Fruit fly (Drosophila melanogaster) whole organism, adult: ENCODE results near the gene CG9452.

Experiments
- CG11617 ChIP-seq: fragments of 200-800 bp; sonication (Bioruptor generic); optimal IDR thresholded peaks from 2 replicates; lab custom pipeline; 2017; ENCODE audit warnings: mild to moderate bottlenecking, missing biosample characterization, missing genetic modification reagents, missing genetic modification characterization
- CG12768 ChIP-seq: fragments of 200-800 bp; sonication (Bioruptor generic); optimal IDR thresholded peaks from 2 replicates; lab custom pipeline; 2017; ENCODE audit warnings: missing biosample characterization, missing genetic modification characterization, mild to moderate bottlenecking, moderate library complexity, missing genetic modification reagents
- CG33017 ChIP-seq: fragments of 200-800 bp; sonication (Bioruptor generic); optimal IDR thresholded peaks from 2 replicates; lab custom pipeline; 2018; ENCODE audit warnings: missing biosample characterization, mild to moderate bottlenecking, missing genetic modification characterization, moderate library complexity
- CG5204 ChIP-seq: fragments of 200-800 bp; sonication (Bioruptor generic); optimal IDR thresholded peaks from 2 replicates; lab custom pipeline; 2016; ENCODE audit warnings: missing biosample characterization, missing genetic modification characterization
- CG7101 ChIP-seq: fragments of 200-800 bp; sonication (Bioruptor generic); optimal IDR thresholded peaks from 2 replicates; lab custom pipeline; 2018; ENCODE audit warnings: missing biosample characterization, mild to moderate bottlenecking, missing genetic modification characterization, moderate library complexity
- Clk ChIP-seq: fragments of 200-800 bp; sonication (Bioruptor generic); optimal IDR thresholded peaks from 2 replicates; lab custom pipeline; 2017; ENCODE audit warnings: missing biosample characterization, missing genetic modification characterization
- cic ChIP-seq: fragments of 200-800 bp; sonication (Bioruptor generic); optimal IDR thresholded peaks from 2 replicates; lab custom pipeline; 2017; ENCODE audit warnings: missing biosample characterization, mild to moderate bottlenecking, missing genetic modification characterization, moderate library complexity
- kay ChIP-seq: fragments of 200-800 bp; sonication (Bioruptor generic); peaks from one replicate; lab custom pipeline; 2016; ENCODE audit warnings: missing biosample characterization, missing genetic modification characterization, borderline replicate concordance
- ovo ChIP-seq: fragments of 200-800 bp; sonication (Bioruptor generic); optimal IDR thresholded peaks from 2 replicates; lab custom pipeline; 2016; ENCODE audit warnings: missing biosample characterization, missing genetic modification characterization
- pad ChIP-seq: fragments of 200-800 bp; sonication (Bioruptor generic); optimal IDR thresholded peaks from 3 replicates; lab custom pipeline; 2017; ENCODE audit warnings: missing biosample characterization, missing genetic modification characterization, mild to moderate bottlenecking, moderate library complexity, missing genetic modification reagents
- tj ChIP-seq: fragments of 200-800 bp; sonication (Bioruptor generic); optimal IDR thresholded peaks from 3 replicates; lab custom pipeline; 2017; ENCODE audit warnings: missing biosample characterization, mild to moderate bottlenecking, missing genetic modification characterization, moderate library complexity

DNA sequence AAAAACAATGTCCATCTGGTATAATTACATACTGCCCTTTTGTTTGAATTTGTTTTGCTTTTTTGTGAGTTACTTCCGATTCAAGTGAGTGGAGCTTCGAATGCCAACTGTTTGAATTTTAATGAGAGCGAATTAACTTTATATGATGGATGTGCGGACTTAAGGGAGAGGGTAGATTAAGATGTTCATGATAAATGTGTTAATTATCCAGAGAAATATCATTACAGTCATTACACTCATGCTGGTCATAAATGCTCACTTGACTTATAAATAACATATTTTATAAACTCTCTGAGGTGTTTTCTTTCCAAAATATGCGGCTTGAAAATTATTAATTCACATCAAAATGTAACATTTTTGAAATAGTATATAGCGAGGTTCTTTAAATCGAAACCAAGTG, 6.0 kb downstream of the CG9452 start, which contains the start of gene CG9449:
- TF ChIP-seq CG7101 (tag; lab: Kevin White, UChicago) (no peak), Clk (no peak), CG11617 (GFP tag; lab: Kevin White, UChicago) (no peak), CG12768 (no peak), CG33017 (no peak), ovo (GFP tag; lab: Kevin White, UChicago) (no peak), CG5204 (GFP tag; lab: Kevin White, UChicago) (no peak), cic (GFP tag; lab: Kevin White, UChicago) (no peak), tj (no peak), pad (GFP tag; lab: Kevin White, UChicago) (no peak), kay (GFP tag; lab: Kevin White, UChicago) (no peak)
